Fruit fly (Drosophila melanogaster) whole organism, wandering third instar larva: ENCODE results near the gene CG14856.

Experiments used
- Abd-B ChIP-seq: fragments of >200 bp; optimal IDR thresholded peaks from 2 replicates; lab custom pipeline; 2017; ENCODE audit warnings: missing biosample characterization, missing genetic modification characterization
- CG32264 ChIP-seq: fragments of 200-800 bp; sonication (Bioruptor generic); optimal IDR thresholded peaks from 2 replicates; lab custom pipeline; 2016; ENCODE audit warnings: missing biosample characterization, missing genetic modification characterization
- Hr78 ChIP-seq: fragments of >200 bp; optimal IDR thresholded peaks from 2 replicates; lab custom pipeline; 2017; ENCODE audit warnings: missing biosample characterization, missing genetic modification characterization
- Jra ChIP-seq: sonication (Bioruptor generic); optimal IDR thresholded peaks from 2 replicates; lab custom pipeline; 2016; ENCODE audit warnings: missing biosample characterization, missing genetic modification characterization
- pan ChIP-seq: fragments of >200 bp; optimal IDR thresholded peaks from 2 replicates; lab custom pipeline; 2017
- usp ChIP-seq: fragments of >200 bp; optimal IDR thresholded peaks from 2 replicates; lab custom pipeline; 2017; ENCODE audit warnings: missing biosample characterization, missing genetic modification characterization

DNA sequence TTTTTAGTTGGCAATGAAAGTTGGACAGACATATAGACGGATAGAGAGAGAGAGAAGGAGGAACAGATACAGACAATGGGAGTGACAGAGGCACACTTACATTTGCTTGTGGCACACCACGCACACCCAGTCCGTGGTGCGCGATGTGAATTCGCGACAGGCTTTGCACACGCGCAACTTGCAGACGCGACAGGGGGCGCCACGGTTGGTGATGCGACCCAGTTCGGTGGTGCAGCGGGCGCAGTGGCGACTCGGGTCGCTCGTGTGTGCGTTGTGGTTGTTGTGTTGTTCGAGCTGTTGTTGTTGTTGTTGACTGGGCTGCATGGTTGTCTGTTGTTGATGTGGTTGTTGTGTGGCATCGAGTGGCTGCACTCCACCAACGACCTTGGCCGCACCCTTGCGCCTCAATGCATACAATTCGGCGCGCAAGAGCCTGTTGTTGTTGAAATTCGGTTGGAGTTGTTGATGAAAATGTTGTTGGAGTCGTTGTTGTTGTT is 31.5 kb downstream of the CG14856 start:
- TF ChIP-seq Abd-B (GFP tag; lab: Kevin White, UChicago): no peak
- TF ChIP-seq Jra (GFP tag; lab: Kevin White, UChicago): no peak
- no peak for TF ChIP-seq usp (GFP tag; lab: Kevin White, UChicago)
- TF ChIP-seq Hr78 (GFP tag; lab: Kevin White, UChicago): no peak
- TF ChIP-seq pan (lab: Kevin White, UChicago): no peak
- TF ChIP-seq CG32264 (GFP tag; lab: Kevin White, UChicago): no peak
